Worm (Caenorhabditis elegans): ENCODE measurements around the gene meg-4.
"Not testable (repeated sequence)": the region's sequence is repeated elsewhere in the genome, so short reads cannot be mapped to it uniquely, and the experiment has no call there.

meg-4 gene

DNA sequence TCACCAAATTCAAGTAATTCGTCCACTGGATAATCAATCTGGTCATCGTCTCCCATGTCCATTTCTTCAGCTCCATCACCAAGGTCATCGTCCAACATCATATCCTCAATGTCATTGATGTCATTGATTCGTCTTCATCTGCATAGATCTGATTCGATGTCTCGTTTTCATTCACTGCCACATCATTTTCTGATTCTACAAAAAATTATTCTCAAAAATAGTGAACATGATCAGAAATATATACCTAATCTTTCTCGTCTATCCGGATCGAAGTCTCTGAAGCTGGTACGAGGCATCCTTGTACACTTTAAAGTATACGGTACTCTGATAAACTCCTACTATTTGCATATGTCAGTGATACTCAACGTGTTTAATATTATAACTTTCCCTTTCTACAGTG is 14.1 kb downstream of the meg-4 start, which contains the start of gene C36C9.4:
TSS of gene C36C9.4 (minus strand) at position 101 of the 400 bp plus-strand sequence.
- TF ChIP-seq sup-37 (GFP tag; optimal IDR thresholded peaks at IDR 0.05); blmp-1 (tag; optimal IDR thresholded peaks at IDR 0.05); tbx-2 (tag; optimal IDR thresholded peaks at IDR 0.05): not testable (repeated sequence)

DNA sequence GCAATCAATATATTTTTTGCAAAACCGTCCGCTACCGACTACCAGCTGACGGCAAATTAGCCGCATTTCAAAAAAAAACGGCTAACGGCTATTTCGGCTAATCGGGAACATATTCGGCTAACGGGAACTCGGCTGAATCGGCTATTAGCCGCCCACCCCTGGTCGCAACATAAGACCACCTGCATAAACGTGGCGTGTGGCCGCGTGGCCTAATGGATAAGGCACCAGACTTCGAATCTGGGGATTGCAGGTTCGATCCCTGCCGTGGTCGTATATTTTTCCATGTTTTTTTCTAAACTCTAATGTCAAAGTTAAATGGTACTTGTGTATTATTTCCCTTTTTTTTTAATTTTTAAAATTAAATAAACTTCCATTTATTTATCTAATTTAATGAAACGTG is 15.7 kb downstream of the meg-4 start:
- TF ChIP-seq tbx-2 (tag; optimal IDR thresholded peaks at IDR 0.05) = no peak
- no peak for TF ChIP-seq fkh-10 (GFP tag; optimal IDR thresholded peaks at IDR 0.05)
- TF ChIP-seq swsn-7 (tag; optimal IDR thresholded peaks at IDR 0.05) = no peak
- no peak for TF ChIP-seq mab-9 (GFP tag; IDR thresholded peaks at IDR 0.05)
- TF ChIP-seq mep-1 (tag; optimal IDR thresholded peaks at IDR 0.05) = no peak

DNA sequence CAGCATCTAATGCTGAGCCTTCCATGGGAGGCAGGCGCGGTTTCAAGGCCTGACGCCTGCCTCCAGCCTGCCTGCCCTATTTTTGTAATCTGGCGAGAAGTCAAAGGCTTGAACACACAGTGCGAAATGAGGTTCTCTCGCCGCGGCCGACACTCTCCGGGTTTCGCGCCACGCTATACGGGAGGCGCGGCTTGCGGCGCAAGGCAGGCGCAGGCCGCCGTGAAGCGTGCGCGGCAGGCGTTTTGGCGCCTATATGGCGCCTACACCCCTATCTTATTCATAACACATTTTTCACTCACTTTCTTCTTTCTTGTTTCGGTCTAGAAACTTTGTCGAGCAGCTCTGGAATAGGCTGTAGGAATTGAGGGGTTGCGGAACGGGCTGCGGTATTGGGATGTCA is 20.3 kb downstream of the meg-4 start:
- TF ChIP-seq hpl-2 (GFP tag; optimal IDR thresholded peaks at IDR 0.05) = no peak
- no peak for TF ChIP-seq unc-62 (GFP tag; optimal IDR thresholded peaks at IDR 0.05)
- TF ChIP-seq hlh-4 (tag; optimal IDR thresholded peaks at IDR 0.05) = no peak

DNA sequence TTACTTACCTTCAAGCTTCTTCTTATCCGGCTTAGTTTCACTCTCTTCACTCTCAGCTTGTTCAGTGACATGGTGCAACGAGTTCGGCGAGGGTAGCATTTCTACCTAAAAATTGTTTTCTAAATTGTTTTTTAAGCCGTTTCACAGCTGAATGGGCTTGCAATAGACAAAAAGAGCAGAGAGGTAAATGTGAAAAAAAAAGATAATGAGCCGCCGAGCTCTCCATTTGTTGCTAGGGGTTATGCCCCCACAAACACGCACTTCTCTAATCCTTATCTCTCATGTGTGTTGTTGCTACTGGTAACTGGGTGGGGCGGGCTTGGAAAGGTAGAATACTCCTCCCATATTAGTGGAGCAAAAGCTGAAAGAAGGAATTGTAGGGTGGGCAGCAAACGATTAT is 21.1 kb downstream of the meg-4 start, which contains the start of gene C36C9.5:
TSS of gene C36C9.5 (minus strand) at position 101 of the 400 bp plus-strand sequence.
- TF ChIP-seq egl-27 (tag; optimal IDR thresholded peaks at IDR 0.05) (no peak), xbp-1 (tag; optimal IDR thresholded peaks at IDR 0.05) (no peak), fkh-8 (tag; optimal IDR thresholded peaks at IDR 0.05) (no peak), mab-9 (GFP tag; IDR thresholded peaks at IDR 0.05) (no peak), lin-39 (tag; optimal IDR thresholded peaks at IDR 0.05) (no peak), nhr-12 (tag; optimal IDR thresholded peaks at IDR 0.05) (no peak), mef-2 (tag; optimal IDR thresholded peaks at IDR 0.05) (no peak), nhr-28 (tag; optimal IDR thresholded peaks at IDR 0.05) (no peak), mep-1 (tag; optimal IDR thresholded peaks at IDR 0.05) (no peak), nhr-84 (tag; optimal IDR thresholded peaks at IDR 0.05) (no peak), fkh-4 (tag; optimal IDR thresholded peaks at IDR 0.05; ENCODE audit: borderline replicate concordance) (no peak), swsn-7 (tag; optimal IDR thresholded peaks at IDR 0.05) (no peak), ceh-8 (GFP tag; optimal IDR thresholded peaks at IDR 0.05) (no peak), ceh-82 (tag; optimal IDR thresholded peaks at IDR 0.05) (no peak), blmp-1 (tag; optimal IDR thresholded peaks at IDR 0.05) (no peak)

DNA sequence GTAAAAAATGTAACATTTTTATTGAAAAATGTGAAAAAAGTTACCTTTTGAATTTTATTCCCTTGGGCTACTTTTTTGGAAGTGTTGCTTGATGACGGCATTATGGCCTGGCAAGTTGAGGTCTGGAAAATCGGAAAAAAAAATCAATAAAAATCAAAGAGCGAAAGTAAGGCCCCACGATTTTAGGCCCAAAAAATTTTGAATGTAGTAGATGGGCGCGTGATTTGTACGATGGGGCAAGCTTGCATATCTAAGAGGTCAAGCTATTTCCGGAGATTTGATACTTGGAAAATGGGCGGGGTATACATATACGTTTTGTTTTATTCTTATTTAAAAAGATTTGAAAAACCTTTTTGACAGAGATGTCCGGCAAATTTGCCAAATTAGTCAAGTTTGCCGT is 23.8 kb downstream of the meg-4 start, which contains the start of gene F07G6.5:
TSS of gene F07G6.5 (minus strand) at position 101 of the 400 bp plus-strand sequence.
- TF ChIP-seq C34B4.2 (tag; optimal IDR thresholded peaks at IDR 0.05) (no peak), C16A3.4 (tag; optimal IDR thresholded peaks at IDR 0.05) (no peak), hlh-17 (GFP tag; optimal IDR thresholded peaks at IDR 0.05; ENCODE audit: borderline replicate concordance) (no peak), pag-3 (tag; optimal IDR thresholded peaks at IDR 0.05; ENCODE audit: borderline replicate concordance, insufficient read depth) (no peak), vab-15 (tag; optimal IDR thresholded peaks at IDR 0.05) (no peak), sup-37 (GFP tag; optimal IDR thresholded peaks at IDR 0.05) (no peak), grh-1 (GFP tag; IDR thresholded peaks at IDR 0.05) (no peak), pqm-1 (tag; optimal IDR thresholded peaks at IDR 0.05) (no peak), dsc-1 (tag; optimal IDR thresholded peaks at IDR 0.05) (no peak), zip-4 (GFP tag; optimal IDR thresholded peaks at IDR 0.05) (no peak), nhr-28 (tag; optimal IDR thresholded peaks at IDR 0.05) (no peak), alr-1 (tag; optimal IDR thresholded peaks at IDR 0.05; ENCODE audit: borderline replicate concordance) (no peak), lin-15B (tag; optimal IDR thresholded peaks at IDR 0.05) (no peak), irx-1 (tag; optimal IDR thresholded peaks at IDR 0.05) (no peak)

Measured in whole organism, L1 larva.